Fruit fly (Drosophila melanogaster) whole organism, embryonic: ENCODE measurements around the gene CG8128.
A peak's percentile ranks its signal among the peaks of the same experiment; 100 is the strongest.

ENCODE experiments used
- Antp ChIP-seq: fragments of 200-800 bp; sonication (Bioruptor generic); optimal IDR thresholded peaks from 3 replicates; lab custom pipeline; 2016; ENCODE audit warnings: missing biosample characterization, missing genetic modification characterization
- Atf-2 ChIP-seq: fragments of 200-800 bp; sonication (Bioruptor generic); optimal IDR thresholded peaks from 2 replicates; lab custom pipeline; 2016; ENCODE audit warnings: missing biosample characterization, missing genetic modification characterization
- B-H2 ChIP-seq: fragments of 200-800 bp; sonication (Bioruptor generic); optimal IDR thresholded peaks from 2 replicates; lab custom pipeline; 2018; ENCODE audit warnings: missing biosample characterization, mild to moderate bottlenecking, missing genetic modification characterization
- CG10366 ChIP-seq: fragments of 200-800 bp; sonication (Bioruptor generic); IDR thresholded peaks from 2 replicates; pipeline ENCODE4 v1.3.6; 2022; ENCODE audit warnings: missing biosample characterization, missing genetic modification characterization
- CG11085 ChIP-seq: fragments of 200-800 bp; sonication (Bioruptor generic); IDR thresholded peaks from 2 replicates; pipeline ENCODE4 v1.3.6; 2022; ENCODE audit warnings: missing biosample characterization, missing genetic modification characterization
- CG11723 ChIP-seq: fragments of 200-800 bp; sonication (Bioruptor generic); optimal IDR thresholded peaks from 2 replicates; lab custom pipeline; 2017; ENCODE audit warnings: missing biosample characterization, mild to moderate bottlenecking, missing genetic modification characterization
- CG12219 ChIP-seq: fragments of 200-800 bp; sonication (Bioruptor generic); optimal IDR thresholded peaks from 3 replicates; lab custom pipeline; 2018; ENCODE audit warnings: missing biosample characterization, mild to moderate bottlenecking, missing genetic modification characterization
- CG12659 ChIP-seq: fragments of 200-800 bp; sonication (Bioruptor generic); optimal IDR thresholded peaks from 3 replicates; lab custom pipeline; 2017; ENCODE audit warnings: mild to moderate bottlenecking, missing biosample characterization, missing genetic modification reagents, missing genetic modification characterization
- CG13624 ChIP-seq: fragments of 200-800 bp; sonication (Bioruptor generic); optimal IDR thresholded peaks from 2 replicates; lab custom pipeline; 2016; ENCODE audit warnings: missing biosample characterization, missing genetic modification characterization
- CG15696 ChIP-seq: fragments of 200-800 bp; sonication (Bioruptor generic); optimal IDR thresholded peaks from 2 replicates; lab custom pipeline; 2019; ENCODE audit warnings: missing biosample characterization, mild to moderate bottlenecking, missing genetic modification characterization, moderate library complexity
- CG17186 ChIP-seq: fragments of 200-800 bp; sonication (Bioruptor generic); optimal IDR thresholded peaks from 3 replicates; lab custom pipeline; 2017; ENCODE audit warnings: missing biosample characterization, missing genetic modification reagents, missing genetic modification characterization
- CG18476 ChIP-seq: fragments of 200-800 bp; sonication (Bioruptor generic); optimal IDR thresholded peaks from 2 replicates; lab custom pipeline; 2016; ENCODE audit warnings: missing biosample characterization, mild to moderate bottlenecking, missing genetic modification characterization
- CG2712 ChIP-seq: fragments of 200-800 bp; optimal IDR thresholded peaks from 3 replicates; lab custom pipeline; 2019; ENCODE audit warnings: missing biosample characterization, mild to moderate bottlenecking, missing genetic modification characterization, moderate library complexity
- CG3281 ChIP-seq: fragments of 200-800 bp; sonication (Bioruptor generic); optimal IDR thresholded peaks from 3 replicates; lab custom pipeline; 2017; ENCODE audit warnings: missing biosample characterization, mild to moderate bottlenecking, missing genetic modification characterization
- CG33557 ChIP-seq: fragments of 200-800 bp; sonication (Bioruptor generic); optimal IDR thresholded peaks from 2 replicates; lab custom pipeline; 2019; ENCODE audit warnings: missing biosample characterization, mild to moderate bottlenecking, missing genetic modification characterization, moderate library complexity
- CG4707 ChIP-seq: fragments of 200-800 bp; sonication (Bioruptor generic); optimal IDR thresholded peaks from 2 replicates; lab custom pipeline; 2018; ENCODE audit warnings: missing biosample characterization, mild to moderate bottlenecking, missing genetic modification characterization, moderate library complexity
- CG5245 ChIP-seq: fragments of 200-800 bp; sonication (Bioruptor generic); optimal IDR thresholded peaks from 3 replicates; lab custom pipeline; 2016; ENCODE audit warnings: missing biosample characterization, missing genetic modification characterization
- CG7987 ChIP-seq: fragments of 200-800 bp; sonication (Bioruptor generic); optimal IDR thresholded peaks from 2 replicates; lab custom pipeline; 2018; ENCODE audit warnings: missing biosample characterization, mild to moderate bottlenecking, missing genetic modification characterization, moderate library complexity
- D ChIP-seq, 2 experiments: fragments of 200-800 bp in 1 of 2; fragments of >200 bp in 1 of 2; sonication (Bioruptor generic) in 1 of 2; optimal IDR thresholded peaks; 2 replicates in 1 of 2; 3 replicates in 1 of 2; lab custom pipeline; 2017; ENCODE audit warnings: mild to moderate bottlenecking in 1 of 2, missing biosample characterization in 1 of 2, missing genetic modification characterization in 1 of 2, missing genetic modification reagents in 1 of 2
- D19B ChIP-seq: fragments of 200-800 bp; sonication (Bioruptor generic); optimal IDR thresholded peaks from 2 replicates; lab custom pipeline; 2017; ENCODE audit warnings: missing biosample characterization, mild to moderate bottlenecking, missing genetic modification characterization
- Dek ChIP-seq: fragments of 200-800 bp; sonication (Bioruptor generic); optimal IDR thresholded peaks from 3 replicates; lab custom pipeline; 2019; ENCODE audit warnings: missing biosample characterization, mild to moderate bottlenecking, missing genetic modification characterization, moderate library complexity
- Dref ChIP-seq: fragments of 200-800 bp; sonication (Bioruptor generic); IDR thresholded peaks from 2 replicates; pipeline ENCODE4 v1.3.6; 2022; ENCODE audit warnings: missing biosample characterization, missing genetic modification characterization
- Drgx ChIP-seq: fragments of 200-800 bp; sonication (Bioruptor generic); IDR thresholded peaks from 2 replicates; pipeline ENCODE4 v1.3.6; 2022; ENCODE audit warnings: missing biosample characterization, missing genetic modification characterization
- Ets97D ChIP-seq: fragments of 200-800 bp; sonication (Bioruptor generic); optimal IDR thresholded peaks from 3 replicates; lab custom pipeline; 2016; ENCODE audit warnings: missing biosample characterization, missing genetic modification characterization
- HLHmδ ChIP-seq: fragments of 200-800 bp; sonication (Bioruptor generic); optimal IDR thresholded peaks from 2 replicates; lab custom pipeline; 2018; ENCODE audit warnings: missing biosample characterization, mild to moderate bottlenecking, missing genetic modification characterization, moderate library complexity
- Hmr ChIP-seq: fragments of 200-800 bp; sonication (Bioruptor generic); optimal IDR thresholded peaks from 3 replicates; lab custom pipeline; 2017; ENCODE audit warnings: mild to moderate bottlenecking, missing biosample characterization, missing genetic modification reagents, missing genetic modification characterization
- Max ChIP-seq: fragments of 200-800 bp; sonication (Bioruptor generic); optimal IDR thresholded peaks from 2 replicates; lab custom pipeline; 2016; ENCODE audit warnings: missing biosample characterization, mild to moderate bottlenecking, missing genetic modification characterization
- Med ChIP-seq: fragments of 200-800 bp; sonication (Bioruptor generic); peaks from one replicate; lab custom pipeline; 2016; ENCODE audit warnings: missing biosample characterization, missing genetic modification characterization, mild to moderate bottlenecking, inconsistent platforms, moderate library complexity
- Nf-YB ChIP-seq: fragments of 200-800 bp; sonication (Bioruptor generic); optimal IDR thresholded peaks from 3 replicates; lab custom pipeline; 2019; ENCODE audit warnings: missing biosample characterization, mild to moderate bottlenecking, missing genetic modification characterization, moderate library complexity
- Pdp1 ChIP-seq, 2 experiments: fragments of 200-800 bp; sonication (Bioruptor generic); optimal IDR thresholded peaks; 3 replicates each; lab custom pipeline; 2016; ENCODE audit warnings: missing biosample characterization in 2 of 2, missing genetic modification characterization in 2 of 2, mild to moderate bottlenecking in 1 of 2, moderate library complexity in 1 of 2
- Poxn ChIP-seq: fragments of 200-800 bp; sonication (Bioruptor generic); IDR thresholded peaks from 2 replicates; pipeline ENCODE4 v1.3.6; 2022; ENCODE audit warnings: missing biosample characterization, missing genetic modification characterization
- Ravus ChIP-seq: fragments of 200-800 bp; sonication (Bioruptor generic); IDR thresholded peaks from 2 replicates; pipeline ENCODE4 v1.3.6; 2022; ENCODE audit warnings: missing biosample characterization, missing genetic modification characterization
- bigmax ChIP-seq: fragments of 200-800 bp; sonication (Bioruptor generic); optimal IDR thresholded peaks from 2 replicates; lab custom pipeline; 2018; ENCODE audit warnings: missing biosample characterization, mild to moderate bottlenecking, missing genetic modification characterization
- cas ChIP-seq: fragments of 200-800 bp; sonication (Bioruptor generic); IDR thresholded peaks from 2 replicates; pipeline ENCODE4 v1.3.6; 2022; ENCODE audit warnings: missing biosample characterization, missing genetic modification characterization
- dan ChIP-seq: fragments of 200-800 bp; sonication (Bioruptor generic); IDR thresholded peaks from 2 replicates; pipeline ENCODE4 v1.3.6; 2022; ENCODE audit warnings: missing biosample characterization, missing genetic modification characterization
- exex ChIP-seq: fragments of 200-800 bp; sonication (Bioruptor generic); optimal IDR thresholded peaks from 4 replicates; lab custom pipeline; 2018; ENCODE audit warnings: missing biosample characterization, mild to moderate bottlenecking, missing genetic modification characterization, moderate library complexity
- grn ChIP-seq: fragments of 200-800 bp; sonication (Bioruptor generic); optimal IDR thresholded peaks from 3 replicates; lab custom pipeline; 2017; ENCODE audit warnings: missing biosample characterization, missing genetic modification characterization
- gt ChIP-seq: fragments of 200-800 bp; sonication (Bioruptor generic); IDR thresholded peaks from 2 replicates; pipeline ENCODE4 v1.3.6; 2022; ENCODE audit warnings: missing biosample characterization, missing genetic modification characterization
- insv ChIP-seq, 2 experiments: fragments of 200-800 bp; sonication (Bioruptor generic); optimal IDR thresholded peaks; 3 replicates each; lab custom pipeline; 2016 to 2018; ENCODE audit warnings: missing biosample characterization in 2 of 2, missing genetic modification characterization in 2 of 2
- jing ChIP-seq: fragments of 200-800 bp; sonication (Bioruptor generic); optimal IDR thresholded peaks from 2 replicates; lab custom pipeline; 2018; ENCODE audit warnings: missing biosample characterization, mild to moderate bottlenecking, missing genetic modification characterization
- lilli ChIP-seq: fragments of 200-800 bp; sonication (Bioruptor generic); optimal IDR thresholded peaks from 3 replicates; lab custom pipeline; 2016; ENCODE audit warnings: missing biosample characterization, missing genetic modification characterization
- repo ChIP-seq: fragments of 200-800 bp; sonication (Bioruptor generic); optimal IDR thresholded peaks from 2 replicates; lab custom pipeline; 2016; ENCODE audit warnings: missing biosample characterization, missing genetic modification characterization
- sens ChIP-seq: fragments of 200-800 bp; sonication (Bioruptor generic); peaks from one replicate; lab custom pipeline; 2016; ENCODE audit warnings: missing biosample characterization, missing genetic modification characterization
- sens-2 ChIP-seq: fragments of 200-800 bp; sonication (Bioruptor generic); IDR thresholded peaks from 2 replicates; pipeline ENCODE4 v1.3.6; 2022; ENCODE audit warnings: missing biosample characterization, missing genetic modification characterization
- so ChIP-seq: fragments of 200-800 bp; sonication (Bioruptor generic); IDR thresholded peaks from 3 replicates; pipeline ENCODE4 v1.3.6; 2022; ENCODE audit warnings: missing biosample characterization, missing genetic modification characterization
- ssp ChIP-seq: fragments of 200-800 bp; sonication (Bioruptor generic); IDR thresholded peaks from 2 replicates; pipeline ENCODE4 v1.3.6; 2022; ENCODE audit warnings: missing biosample characterization, missing genetic modification characterization
- toy ChIP-seq: fragments of 200-800 bp; sonication (Bioruptor generic); IDR thresholded peaks from 2 replicates; pipeline ENCODE4 v1.3.6; 2022; ENCODE audit warnings: missing biosample characterization, missing genetic modification characterization
- ttk ChIP-seq: fragments of 200-800 bp; sonication (Bioruptor generic); IDR thresholded peaks from 2 replicates; pipeline ENCODE4 v2.1.2; 2022; ENCODE audit warnings: missing biosample characterization, missing genetic modification characterization
- unc-4 ChIP-seq: fragments of 200-800 bp; sonication (Bioruptor generic); IDR thresholded peaks from 2 replicates; pipeline ENCODE4 v1.3.6; 2022; ENCODE audit warnings: missing biosample characterization, missing genetic modification characterization; ENCODE audit not compliant: partially characterized antibody
- vfl ChIP-seq: fragments of 200-800 bp; sonication (Bioruptor generic); optimal IDR thresholded peaks from 2 replicates; lab custom pipeline; 2016; ENCODE audit warnings: missing biosample characterization, missing genetic modification characterization
- vvl ChIP-seq: fragments of 200-800 bp; sonication (Bioruptor generic); IDR thresholded peaks from 2 replicates; pipeline ENCODE4 v1.3.6; 2022; ENCODE audit warnings: missing biosample characterization, missing genetic modification characterization
- zen2 ChIP-seq: fragments of 200-800 bp; sonication (Bioruptor generic); IDR thresholded peaks from 3 replicates; pipeline ENCODE4 v1.3.6; 2022; ENCODE audit warnings: missing biosample characterization, missing genetic modification characterization; ENCODE audit not compliant: partially characterized antibody

Gene CG8128

DNA sequence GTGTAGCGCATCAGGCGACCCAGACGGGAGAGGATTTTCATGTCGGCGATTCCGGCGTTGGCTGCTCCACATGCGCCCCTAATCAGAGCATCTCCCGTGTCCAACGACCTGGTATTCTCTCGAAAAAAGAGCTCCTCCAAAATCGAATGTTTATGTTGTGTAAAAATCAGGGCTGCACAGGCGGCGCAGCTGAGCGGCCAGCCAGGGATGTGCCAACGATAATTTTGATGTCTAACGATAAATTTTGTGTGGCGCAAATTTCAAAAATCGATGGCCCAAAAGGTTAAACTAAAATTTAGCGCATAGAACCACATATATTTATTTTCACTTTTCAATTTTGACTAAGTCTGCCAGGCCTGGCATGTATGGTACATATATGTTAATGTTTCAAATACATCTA is 3.8 kb downstream of the CG8128 start, which contains the start of gene CG9240:
TSS of gene CG9240 (minus strand) at position 213 of the 400 bp plus-strand sequence.
- TF ChIP-seq gt (no peak), D19B (GFP tag; lab: Kevin White, UChicago) (no peak), CG15696 (no peak), CG7987 (GFP tag; lab: Kevin White, UChicago) (no peak), repo (GFP tag; lab: Kevin White, UChicago) (no peak), Antp (GFP tag; lab: Kevin White, UChicago) (no peak), sens-2 (no peak), lilli (GFP tag; lab: Kevin White, UChicago) (no peak), zen2 (GFP tag; lab: Robert Waterston, UW) (no peak), dan (GFP tag; lab: Robert Waterston, UW) (no peak), Pdp1 (GFP tag; optimal IDR thresholded peaks at IDR 0.05; lab: Kevin White, UChicago) (peak in 1 of 2 experiments; percentile 84), Ravus (no peak), Nf-YB (GFP tag; lab: Kevin White, UChicago) (no peak), exex (no peak), Drgx (no peak), cas (GFP tag; lab: Robert Waterston, UW) (no peak), CG33557 (GFP tag; lab: Kevin White, UChicago) (no peak), ssp (no peak), CG2712 (tag; lab: Kevin White, UChicago) (no peak), CG12219 (GFP tag; lab: Kevin White, UChicago) (no peak), CG5245 (GFP tag; lab: Kevin White, UChicago) (no peak), Dref (peak; percentile 78), CG13624 (GFP tag; lab: Kevin White, UChicago) (no peak), ttk (no peak), CG17186 (GFP tag; lab: Kevin White, UChicago) (peak; percentile 42), CG11085 (GFP tag; lab: Robert Waterston, UW) (no peak), CG11723 (GFP tag; lab: Kevin White, UChicago) (no peak), vfl (GFP tag; lab: Kevin White, UChicago) (no peak), so (GFP tag; lab: Robert Waterston, UW) (no peak), CG3281 (peak; percentile 25), HLHmδ (GFP tag; lab: Kevin White, UChicago) (no peak), grn (no peak), toy (GFP tag; lab: Robert Waterston, UW) (no peak), CG12659 (GFP tag; lab: Kevin White, UChicago) (peak; percentile 6), CG4707 (no peak), Poxn (GFP tag; lab: Robert Waterston, UW) (no peak), CG18476 (GFP tag; lab: Kevin White, UChicago) (no peak), vvl (GFP tag; lab: Robert Waterston, UW) (no peak), unc-4 (GFP tag; lab: Robert Waterston, UW) (0 out of 2 replicates have a peak, but pooled peaks have one; percentile 21), Hmr (GFP tag; lab: Kevin White, UChicago) (no peak), jing (GFP tag; lab: Kevin White, UChicago) (no peak), B-H2 (GFP tag; lab: Kevin White, UChicago) (peak; percentile 8), Ets97D (GFP tag; lab: Kevin White, UChicago) (no peak), Dek (tag; lab: Kevin White, UChicago) (no peak), bigmax (no peak), Max (GFP tag; lab: Kevin White, UChicago) (no peak), CG10366 (GFP tag; lab: Robert Waterston, UW) (no peak), Med (GFP tag; lab: Kevin White, UChicago) (peak; percentile 66), Atf-2 (GFP tag; lab: Kevin White, UChicago) (no peak), D (optimal IDR thresholded peaks at IDR 0.05; lab: Kevin White, UChicago) (no peak), D (GFP tag; optimal IDR thresholded peaks at IDR 0.05; lab: Kevin White, UChicago) (no peak), insv (GFP tag; optimal IDR thresholded peaks at IDR 0.05; lab: Kevin White, UChicago) (no peak), sens (GFP tag; lab: Kevin White, UChicago) (no peak)
